Worm (Caenorhabditis elegans) whole organism, late embryonic: ENCODE measurements around the gene pax-1.

ENCODE experiments used
- C38D4.7 ChIP-seq: fragments of 200-800 bp; sonication (Bioruptor generic); optimal IDR thresholded peaks from 2 replicates; lab custom pipeline; 2018; ENCODE audit warnings: mild to moderate bottlenecking, missing genetic modification characterization, moderate library complexity, missing compliant biosample characterization
- ahr-1 ChIP-seq: sonication (generic microtip); optimal IDR thresholded peaks from 2 replicates; lab custom pipeline; 2016; ENCODE audit warnings: missing genetic modification characterization, missing compliant biosample characterization
- ceh-14 ChIP-seq: sonication (generic microtip); optimal IDR thresholded peaks from 2 replicates; lab custom pipeline; 2016; ENCODE audit warnings: missing genotype, missing genetic modification characterization, missing compliant biosample characterization
- ceh-18 ChIP-seq: sonication (generic microtip); optimal IDR thresholded peaks from 2 replicates; lab custom pipeline; 2016; ENCODE audit warnings: missing genetic modification characterization, missing compliant biosample characterization
- ceh-19 ChIP-seq: fragments of 200-800 bp; sonication (Bioruptor generic); optimal IDR thresholded peaks from 2 replicates; lab custom pipeline; 2018; ENCODE audit warnings: mild to moderate bottlenecking, missing genetic modification characterization, missing compliant biosample characterization
- ceh-2 ChIP-seq: sonication (generic microtip); optimal IDR thresholded peaks from 2 replicates; lab custom pipeline; 2016; ENCODE audit warnings: missing genotype, missing genetic modification characterization, missing compliant biosample characterization
- ceh-22 ChIP-seq: sonication (generic microtip); optimal IDR thresholded peaks from 2 replicates; lab custom pipeline; 2017; ENCODE audit warnings: missing biosample characterization, missing genetic modification characterization
- ceh-24 ChIP-seq: sonication (generic microtip); optimal IDR thresholded peaks from 2 replicates; lab custom pipeline; 2016; ENCODE audit warnings: mild to moderate bottlenecking, missing genetic modification characterization, missing compliant biosample characterization
- ceh-31 ChIP-seq: sonication (generic microtip); optimal IDR thresholded peaks from 2 replicates; lab custom pipeline; 2016; ENCODE audit warnings: missing genetic modification characterization, missing compliant biosample characterization
- ceh-48 ChIP-seq: sonication (generic microtip); optimal IDR thresholded peaks from 2 replicates; lab custom pipeline; 2016; ENCODE audit warnings: missing genetic modification characterization, inconsistent platforms, missing compliant biosample characterization
- ceh-6 ChIP-seq: fragments of 200-800 bp; sonication (Bioruptor generic); optimal IDR thresholded peaks from 2 replicates; lab custom pipeline; 2018; ENCODE audit warnings: mild to moderate bottlenecking, missing genetic modification characterization, missing compliant biosample characterization
- ceh-9 ChIP-seq: sonication (generic microtip); optimal IDR thresholded peaks from 2 replicates; lab custom pipeline; 2016; ENCODE audit warnings: mild to moderate bottlenecking, missing genetic modification characterization, inconsistent platforms, missing compliant biosample characterization
- che-1 ChIP-seq: sonication (generic microtip); optimal IDR thresholded peaks from 2 replicates; lab custom pipeline; 2016; ENCODE audit warnings: mild to moderate bottlenecking, missing genetic modification characterization, missing compliant biosample characterization
- dmd-4 ChIP-seq: sonication (generic microtip); optimal IDR thresholded peaks from 2 replicates; lab custom pipeline; 2016; ENCODE audit warnings: borderline replicate concordance, missing genetic modification characterization, missing compliant biosample characterization
- dve-1 ChIP-seq: sonication (generic microtip); optimal IDR thresholded peaks from 2 replicates; lab custom pipeline; 2017; ENCODE audit warnings: antibody characterized with exemption, mild to moderate bottlenecking, missing genetic modification characterization, missing compliant biosample characterization
- elt-2 ChIP-seq: sonication (generic microtip); optimal IDR thresholded peaks from 2 replicates; lab custom pipeline; 2016; ENCODE audit warnings: missing genetic modification reagents, missing genetic modification characterization, missing compliant biosample characterization
- fkh-10 ChIP-seq: fragments of 150-350 bp; optimal IDR thresholded peaks from 2 replicates; lab custom pipeline; 2014; ENCODE audit warnings: missing biosample characterization, missing genetic modification reagents, missing genetic modification characterization
- fkh-6 ChIP-seq: sonication (generic microtip); optimal IDR thresholded peaks from 2 replicates; lab custom pipeline; 2016; ENCODE audit warnings: missing genetic modification characterization, missing compliant biosample characterization
- gmeb-2 ChIP-seq: sonication (generic microtip); optimal IDR thresholded peaks from 2 replicates; lab custom pipeline; 2016; ENCODE audit warnings: missing genetic modification characterization, inconsistent platforms, missing compliant biosample characterization
- hlh-30 ChIP-seq: sonication (generic microtip); optimal IDR thresholded peaks from 2 replicates; lab custom pipeline; 2017; ENCODE audit warnings: antibody characterized with exemption, missing genetic modification characterization, missing compliant biosample characterization; ENCODE audit not compliant: insufficient read depth
- hlh-6 ChIP-seq: sonication (generic microtip); optimal IDR thresholded peaks from 2 replicates; lab custom pipeline; 2016; ENCODE audit warnings: missing genotype, missing genetic modification characterization, missing compliant biosample characterization
- lin-11 ChIP-seq: fragments of 200-800 bp; sonication (Bioruptor generic); optimal IDR thresholded peaks from 2 replicates; lab custom pipeline; 2018; ENCODE audit warnings: mild to moderate bottlenecking, missing genetic modification characterization, missing compliant biosample characterization
- madf-2 ChIP-seq: sonication (generic microtip); optimal IDR thresholded peaks from 2 replicates; lab custom pipeline; 2017; ENCODE audit warnings: missing genetic modification characterization, missing compliant biosample characterization
- mec-3 ChIP-seq: sonication (generic microtip); optimal IDR thresholded peaks from 2 replicates; lab custom pipeline; 2016; ENCODE audit warnings: borderline replicate concordance, missing genetic modification characterization, missing compliant biosample characterization
- nhr-11 ChIP-seq: fragments of 150-350 bp; optimal IDR thresholded peaks from 2 replicates; lab custom pipeline; 2014; ENCODE audit warnings: missing biosample characterization, missing genetic modification characterization
- npax-4 ChIP-seq: sonication (generic microtip); optimal IDR thresholded peaks from 2 replicates; lab custom pipeline; 2016; ENCODE audit warnings: missing genetic modification characterization, missing compliant biosample characterization
- pag-3 ChIP-seq: sonication (generic microtip); optimal IDR thresholded peaks from 2 replicates; lab custom pipeline; 2016; ENCODE audit warnings: missing compliant biosample characterization, missing genetic modification characterization, borderline replicate concordance
- pqm-1 ChIP-seq: sonication (generic microtip); optimal IDR thresholded peaks from 2 replicates; lab custom pipeline; 2016; ENCODE audit warnings: missing genetic modification characterization, missing compliant biosample characterization
- pros-1 ChIP-seq: fragments of 150-350 bp; optimal IDR thresholded peaks from 2 replicates; lab custom pipeline; 2014; ENCODE audit warnings: missing biosample characterization, missing genetic modification reagents, missing genetic modification characterization
- ref-2 ChIP-seq: sonication (generic microtip); optimal IDR thresholded peaks from 2 replicates; lab custom pipeline; 2016; ENCODE audit warnings: missing genetic modification characterization, missing compliant biosample characterization
- rnt-1 ChIP-seq: sonication (generic microtip); optimal IDR thresholded peaks from 2 replicates; lab custom pipeline; 2016; ENCODE audit warnings: missing genetic modification characterization, missing compliant biosample characterization
- sdc-2 ChIP-seq: sonication (generic microtip); optimal IDR thresholded peaks from 2 replicates; lab custom pipeline; 2016; ENCODE audit warnings: missing genotype, missing genetic modification characterization, missing compliant biosample characterization
- sox-2 ChIP-seq: fragments of 200-800 bp; sonication (Bioruptor generic); IDR thresholded peaks from 2 replicates; pipeline ENCODE4 v1.3.6; 2022; ENCODE audit warnings: missing genetic modification reagents, missing genetic modification characterization, missing compliant biosample characterization
- sox-4 ChIP-seq: sonication (generic microtip); optimal IDR thresholded peaks from 2 replicates; lab custom pipeline; 2017; ENCODE audit warnings: mild to moderate bottlenecking, missing genetic modification characterization, inconsistent platforms, missing compliant biosample characterization
- syd-9 ChIP-seq: sonication (generic microtip); optimal IDR thresholded peaks from 2 replicates; lab custom pipeline; 2016; ENCODE audit warnings: mild to moderate bottlenecking, missing genetic modification characterization, moderate library complexity, missing compliant biosample characterization
- tbx-2 ChIP-seq: sonication (generic microtip); optimal IDR thresholded peaks from 2 replicates; lab custom pipeline; 2016; ENCODE audit warnings: missing genetic modification characterization, missing compliant biosample characterization
- unc-3 ChIP-seq, 2 experiments: fragments of 200-800 bp in 1 of 2; sonication (Bioruptor generic) in 1 of 2; sonication (generic microtip) in 1 of 2; conservative IDR thresholded peaks in 1 of 2; optimal IDR thresholded peaks in 1 of 2; 2 replicates each; pipeline versions ENCODE4 v1.3.6 to Lab custom; 2016 to 2022; ENCODE audit warnings: missing compliant biosample characterization in 2 of 2, missing genetic modification characterization in 2 of 2, missing genetic modification reagents in 1 of 2
- zip-5 ChIP-seq: sonication (generic microtip); optimal IDR thresholded peaks from 2 replicates; lab custom pipeline; 2016; ENCODE audit warnings: missing genetic modification characterization, missing compliant biosample characterization
- ztf-16 ChIP-seq: sonication (generic microtip); optimal IDR thresholded peaks from 2 replicates; lab custom pipeline; 2017; ENCODE audit warnings: missing genetic modification characterization, missing compliant biosample characterization

pax-1 gene

DNA sequence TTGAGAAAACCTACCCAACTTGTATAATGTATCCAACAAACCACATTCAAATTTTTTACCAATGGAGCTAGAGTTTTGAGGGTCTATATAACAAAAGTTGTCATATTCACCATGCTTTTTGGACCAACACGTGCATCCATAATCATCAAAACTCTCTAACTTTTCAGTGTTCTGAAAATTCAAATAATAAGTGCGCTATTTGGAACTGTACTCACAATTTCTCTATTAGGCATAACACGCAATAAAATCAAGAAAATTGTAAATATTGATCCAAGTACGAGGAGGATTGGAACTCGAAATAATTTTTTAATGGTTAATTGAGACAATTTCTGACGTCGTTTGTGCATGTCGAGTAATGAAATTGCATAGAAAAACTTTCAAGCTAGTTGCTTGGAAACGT lies 15.2 kb downstream of the pax-1 start, which contains the start of gene C16D9.3:
Gene C16D9.3 (minus strand): TSS at position 101 of the 400 bp plus-strand sequence.
- no peak for TF ChIP-seq sox-4
- TF ChIP-seq ceh-2 (tag; lab: Kevin White, UChicago): no peak

DNA sequence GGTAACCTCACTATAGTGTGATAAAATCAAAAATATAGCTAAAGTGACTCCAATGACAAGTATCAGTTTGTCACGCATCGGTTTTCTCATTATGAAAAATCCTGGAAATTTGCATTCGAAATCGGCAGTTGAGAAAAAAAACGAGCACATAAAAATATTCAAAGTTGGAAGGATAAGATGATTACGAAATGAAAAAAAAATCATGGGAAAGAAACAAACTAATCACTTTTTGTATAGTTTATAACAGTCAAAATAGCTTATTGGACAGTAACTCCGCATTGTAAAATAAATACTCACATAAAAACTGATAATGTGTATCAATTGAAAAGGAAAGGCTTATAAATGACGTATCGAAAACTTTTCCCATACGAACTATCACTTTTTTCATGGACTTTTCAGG lies 18.1 kb downstream of the pax-1 start, which contains the start of gene C16D9.4:
Gene C16D9.4 (minus strand): TSS at position 101 of the 400 bp plus-strand sequence.
- TF ChIP-seq pag-3 (tag; lab: Kevin White, UChicago) (no peak), ahr-1 (no peak), fkh-6 (tag; lab: Kevin White, UChicago) (no peak), nhr-11 (tag; lab: Kevin White, UChicago) (no peak), sox-4 (no peak), ceh-6 (no peak), ceh-48 (tag; lab: Kevin White, UChicago) (no peak), ceh-19 (GFP tag; lab: Kevin White, UChicago) (no peak), hlh-30 (tag; lab: Kevin White, UChicago) (no peak), zip-5 (tag; lab: Kevin White, UChicago) (no peak)

DNA sequence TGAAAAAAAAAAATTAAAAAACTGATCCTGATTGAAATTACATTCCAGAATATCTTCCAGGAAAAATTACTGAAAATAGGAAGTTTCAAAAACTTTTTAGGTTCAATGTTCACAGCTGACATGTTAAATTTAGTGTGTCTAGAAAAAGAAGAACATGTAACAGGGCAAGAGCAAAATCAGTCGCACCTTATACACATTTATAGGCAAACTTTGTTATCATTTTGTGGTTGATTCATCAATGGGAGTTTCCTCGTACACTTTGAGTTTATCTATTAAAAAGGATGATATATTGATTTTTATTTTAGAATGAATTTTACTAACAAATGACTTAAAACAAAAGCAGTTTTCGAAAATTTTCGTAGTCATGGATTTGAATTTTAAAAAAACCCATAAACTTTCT lies 18.5 kb downstream of the pax-1 start:
- TF ChIP-seq che-1 (tag; lab: Kevin White, UChicago) (no peak), gmeb-2 (tag; lab: Kevin White, UChicago) (no peak), ceh-2 (tag; lab: Kevin White, UChicago) (no peak), ceh-9 (tag; lab: Kevin White, UChicago) (no peak), elt-2 (tag; lab: Kevin White, UChicago) (no peak), unc-3 (GFP tag; conservative IDR thresholded peaks at IDR 0.05; lab: Robert Waterston, UW) (no peak), unc-3 (tag; optimal IDR thresholded peaks at IDR 0.05; lab: Kevin White, UChicago) (no peak), ceh-18 (tag; lab: Kevin White, UChicago) (no peak), ceh-14 (no peak), tbx-2 (tag; lab: Kevin White, UChicago) (no peak), pros-1 (no peak), hlh-30 (tag; lab: Kevin White, UChicago) (no peak), ztf-16 (tag; lab: Kevin White, UChicago) (no peak), pqm-1 (tag; lab: Kevin White, UChicago) (no peak), mec-3 (tag; lab: Kevin White, UChicago) (no peak), dmd-4 (tag; lab: Kevin White, UChicago) (no peak), dve-1 (tag; lab: Kevin White, UChicago) (no peak), ceh-22 (tag; lab: Kevin White, UChicago) (no peak), rnt-1 (tag; lab: Kevin White, UChicago) (no peak), syd-9 (no peak)
- TF ChIP-seq, all 69 proteins: peak for 0

DNA sequence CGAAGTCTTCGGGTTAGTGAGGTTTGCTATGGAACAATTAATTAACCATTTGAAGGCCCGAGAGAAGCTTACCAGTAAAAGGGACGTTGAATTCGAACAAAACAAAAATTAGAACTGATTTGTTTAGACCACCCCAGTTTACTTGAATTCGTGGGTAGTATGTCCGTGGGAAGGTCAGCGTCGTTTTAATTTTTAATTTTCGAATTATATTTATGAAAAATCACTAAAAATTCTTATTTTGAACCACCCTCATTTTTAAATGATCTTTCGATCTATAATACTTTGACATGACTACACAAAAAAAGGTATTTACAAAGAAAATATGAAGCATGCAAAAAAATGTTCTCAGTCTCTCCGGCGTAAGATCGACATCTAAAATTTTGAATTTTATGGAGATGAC lies 20.7 kb downstream of the pax-1 start, which contains the start of gene C16D9.5:
Gene C16D9.5 (minus strand): TSS at position 101 of the 400 bp plus-strand sequence.
- TF ChIP-seq ceh-24 (tag; lab: Kevin White, UChicago): no peak
- TF ChIP-seq madf-2 (tag; lab: Kevin White, UChicago): no peak
- TF ChIP-seq che-1 (tag; lab: Kevin White, UChicago): no peak
- no peak for TF ChIP-seq sox-2 (GFP tag; lab: Robert Waterston, UW)
- TF ChIP-seq hlh-6 (tag; lab: Kevin White, UChicago): no peak
- TF ChIP-seq ceh-22 (tag; lab: Kevin White, UChicago): no peak
- TF ChIP-seq npax-4 (tag; lab: Kevin White, UChicago): no peak
- TF ChIP-seq C38D4.7 (GFP tag; lab: Kevin White, UChicago): no peak
- TF ChIP-seq fkh-6 (tag; lab: Kevin White, UChicago): no peak
- no peak for TF ChIP-seq sdc-2 (tag; lab: Kevin White, UChicago)
- TF ChIP-seq ref-2 (tag; lab: Kevin White, UChicago): no peak
- no peak for TF ChIP-seq fkh-10
- TF ChIP-seq nhr-11 (tag; lab: Kevin White, UChicago): no peak
- no peak for TF ChIP-seq gmeb-2 (tag; lab: Kevin White, UChicago)
- TF ChIP-seq ztf-16 (tag; lab: Kevin White, UChicago): no peak
- TF ChIP-seq lin-11 (tag; lab: Kevin White, UChicago): no peak
- no peak for TF ChIP-seq ceh-31
- TF ChIP-seq ahr-1: no peak
